Fruit fly (Drosophila melanogaster): Measurements from ENCODE around the gene CG31816.

Gene CG31816

dm6 chr2L:16492617-16493203 lies 49.6 kb upstream of the CG31816 start (continued):
- peak; percentile 75 for TF ChIP-seq CG6854 (GFP tag; optimal IDR thresholded peaks at IDR 0.05)
- TF ChIP-seq CG1621 (tag; optimal IDR thresholded peaks at IDR 0.05), result peak; percentile 94
- TF ChIP-seq Blimp-1 (GFP tag; optimal IDR thresholded peaks at IDR 0.05), result peak; percentile 60
- TF ChIP-seq CG6276 (GFP tag; optimal IDR thresholded peaks at IDR 0.05), result peak; percentile 86
- TF ChIP-seq Sox15 (GFP tag; optimal IDR thresholded peaks at IDR 0.05), result peak; percentile 65
- peak; percentile 91 for TF ChIP-seq dsx (GFP tag; optimal IDR thresholded peaks at IDR 0.05; ENCODE audit: poor library complexity, severe bottlenecking)
- TF ChIP-seq acj6 (GFP tag; optimal IDR thresholded peaks at IDR 0.05), result peak; percentile 86
- TF ChIP-seq fd59A (GFP tag; optimal IDR thresholded peaks at IDR 0.05), result peak; percentile 90
- peak; percentile 83 for TF ChIP-seq CG9139 (GFP tag; optimal IDR thresholded peaks at IDR 0.05)
- TF ChIP-seq Eip78C (GFP tag), result peak; percentile 96
- TF ChIP-seq Ets21C (GFP tag; optimal IDR thresholded peaks at IDR 0.05), result peak; percentile 81
- TF ChIP-seq CG6792 (GFP tag; optimal IDR thresholded peaks at IDR 0.05), result peak; percentile 85
- TF ChIP-seq CG8119 (GFP tag; IDR thresholded peaks at IDR 0.05), result peak; percentile 90
- peak; percentile 61 for TF ChIP-seq dac (GFP tag; optimal IDR thresholded peaks at IDR 0.05)
- TF ChIP-seq CG6808 (GFP tag; optimal IDR thresholded peaks at IDR 0.05), result peak; percentile 91

dm6 chr2L:16493999-16494741 lies 48.2 kb upstream of the CG31816 start:
- TF ChIP-seq spab (GFP tag; optimal IDR thresholded peaks at IDR 0.05) (no peak), svp (GFP tag) (peak; percentile 9), CG3919 (GFP tag; optimal IDR thresholded peaks at IDR 0.05) (no peak), lz (GFP tag; optimal IDR thresholded peaks at IDR 0.05) (no peak), Gug (GFP tag; IDR thresholded peaks at IDR 0.05) (no peak)

DNA sequence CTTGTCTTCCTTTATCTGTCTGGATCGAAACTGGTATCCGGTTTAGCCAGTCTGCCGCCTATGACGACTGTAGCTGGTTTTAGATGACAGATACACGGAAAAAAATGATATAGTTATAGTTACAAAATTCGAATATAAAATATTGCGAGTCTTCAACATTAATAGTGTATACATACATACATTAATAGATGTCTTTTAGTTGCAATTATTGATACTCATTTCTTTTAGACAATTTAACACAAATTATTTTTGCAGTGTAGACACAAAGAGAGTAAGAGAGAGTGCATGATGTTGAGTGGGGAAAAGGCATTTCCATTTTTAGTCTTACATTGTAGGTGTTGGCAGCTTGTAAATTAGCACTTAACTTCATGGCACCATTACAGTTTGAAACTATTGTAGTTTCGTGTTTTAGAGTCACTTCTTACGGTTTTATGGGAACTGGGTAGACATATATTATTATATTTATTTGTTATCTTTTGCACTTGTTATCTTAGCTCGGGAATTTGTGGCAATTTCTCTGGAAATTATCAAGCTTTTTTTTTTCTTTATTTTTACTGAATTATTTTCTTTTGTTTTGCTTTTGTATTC lies 47.1 kb upstream of the CG31816 start:
- TF ChIP-seq CG8319 (GFP tag; optimal IDR thresholded peaks at IDR 0.05) (no peak), Lpt (GFP tag; optimal IDR thresholded peaks at IDR 0.05) (peak; percentile 94), CG6276 (GFP tag; optimal IDR thresholded peaks at IDR 0.05) (no peak), Eip78C (GFP tag) (peak; percentile 18), CG8119 (GFP tag; IDR thresholded peaks at IDR 0.05) (peak; percentile 97), CG32006 (GFP tag; optimal IDR thresholded peaks at IDR 0.05) (peak; percentile 96), esn (GFP tag; optimal IDR thresholded peaks at IDR 0.05) (peak; percentile 90), Eip93F (GFP tag; optimal IDR thresholded peaks at IDR 0.05) (no peak), salr (GFP tag; optimal IDR thresholded peaks at IDR 0.05) (peak; percentile 83 to 93), Hr38 (GFP tag; optimal IDR thresholded peaks at IDR 0.05) (peak; percentile 52), CG8632 (GFP tag; optimal IDR thresholded peaks at IDR 0.05) (peak; percentile 95), CG34406 (GFP tag; optimal IDR thresholded peaks at IDR 0.05) (peak; percentile 96), Eip75B (GFP tag; optimal IDR thresholded peaks at IDR 0.05) (peak; percentile 59), CG31627 (GFP tag; optimal IDR thresholded peaks at IDR 0.05) (peak; percentile 83), Sox102F (GFP tag; optimal IDR thresholded peaks at IDR 0.05) (peak; percentile 82), fd59A (GFP tag; optimal IDR thresholded peaks at IDR 0.05) (peak; percentile 88), ss (GFP tag; optimal IDR thresholded peaks at IDR 0.05) (no peak), CG6792 (GFP tag; optimal IDR thresholded peaks at IDR 0.05) (peak; percentile 92), CG6163 (GFP tag; IDR thresholded peaks at IDR 0.05) (peak; percentile 81), Smox (GFP tag; optimal IDR thresholded peaks at IDR 0.05) (peak; percentile 78), cyc (GFP tag; optimal IDR thresholded peaks at IDR 0.05) (no peak), fkh (GFP tag; optimal IDR thresholded peaks at IDR 0.05) (no peak), Hr39 (GFP tag; optimal IDR thresholded peaks at IDR 0.05) (peak; percentile 80), acj6 (GFP tag; optimal IDR thresholded peaks at IDR 0.05) (peak; percentile 92), vri (GFP tag; optimal IDR thresholded peaks at IDR 0.05) (peak; percentile 74), CG6854 (GFP tag; optimal IDR thresholded peaks at IDR 0.05) (no peak), Blimp-1 (GFP tag; optimal IDR thresholded peaks at IDR 0.05) (no peak), fd85E (GFP tag; optimal IDR thresholded peaks at IDR 0.05) (no peak), CG10669 (GFP tag; optimal IDR thresholded peaks at IDR 0.05) (no peak), topi (GFP tag; optimal IDR thresholded peaks at IDR 0.05) (no peak), CG4318 (GFP tag; optimal IDR thresholded peaks at IDR 0.05) (peak; percentile 84), Met (GFP tag; optimal IDR thresholded peaks at IDR 0.05) (peak; percentile 29), lz (GFP tag; optimal IDR thresholded peaks at IDR 0.05) (peak; percentile 83)
